Worm (Caenorhabditis elegans): ENCODE measurements around the gene unc-105.

unc-105 gene

DNA sequence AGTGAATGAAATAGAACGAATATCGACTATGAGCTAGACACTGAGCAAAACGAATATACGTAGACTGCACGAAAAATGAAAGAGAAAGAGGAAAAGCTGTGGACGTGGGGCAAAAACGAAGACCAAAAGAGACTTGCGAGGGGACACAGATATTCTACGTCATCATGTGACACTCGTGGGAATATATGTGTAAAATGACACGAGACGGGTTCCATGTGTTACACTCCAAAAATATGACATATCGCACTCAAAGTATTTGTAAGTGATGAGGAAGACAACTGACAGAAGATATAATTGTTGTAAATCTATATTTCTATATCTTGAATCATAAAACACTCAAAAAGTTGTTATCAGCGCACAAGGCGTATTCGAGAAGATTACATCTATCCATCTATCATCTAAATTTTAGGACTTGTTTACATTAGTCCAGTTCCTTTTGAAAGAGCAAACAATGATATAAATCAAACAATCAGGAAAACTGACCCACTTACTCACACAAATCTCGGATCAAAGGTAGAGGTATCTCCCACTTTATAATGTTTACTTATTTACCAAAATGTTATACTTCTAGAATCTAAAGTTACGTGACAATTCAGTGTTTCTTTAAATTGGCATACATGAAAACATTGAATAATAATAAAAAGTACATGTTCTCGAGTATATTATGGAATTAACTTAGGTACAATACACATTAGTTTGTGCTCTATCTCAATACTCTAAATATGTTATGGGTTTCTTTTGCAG lies 44.3 kb upstream of the unc-105 start (continued):
- TF ChIP-seq ztf-11 (tag; optimal IDR thresholded peaks at IDR 0.05): no peak
- TF ChIP-seq lin-13 (GFP tag; optimal IDR thresholded peaks at IDR 0.05): peak; percentile 11
- peak; percentile 63 for TF ChIP-seq unc-62 (GFP tag; optimal IDR thresholded peaks at IDR 0.05)
- no peak for TF ChIP-seq R02D3.7 (tag; optimal IDR thresholded peaks at IDR 0.05)
- TF ChIP-seq crh-2 (tag; optimal IDR thresholded peaks at IDR 0.05): peak; percentile 77

DNA sequence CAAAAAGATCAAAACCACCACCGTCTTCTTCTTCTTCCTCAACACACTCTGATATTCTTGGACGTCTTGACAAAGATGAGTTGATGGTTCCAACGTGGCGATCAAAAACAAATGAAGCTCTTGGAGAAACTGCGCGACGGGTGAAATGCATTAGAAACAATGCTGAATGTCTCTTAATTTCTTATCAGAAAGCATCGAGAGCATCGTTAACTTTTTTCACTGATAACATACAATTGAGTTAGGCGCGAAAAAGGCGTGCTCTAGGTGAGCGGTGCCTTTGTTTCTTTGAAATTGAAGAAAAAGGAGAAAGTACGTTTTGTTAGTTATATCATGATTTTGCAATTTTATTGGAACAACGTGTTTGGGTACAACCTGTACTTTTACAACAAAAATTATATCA lies 43.0 kb upstream of the unc-105 start, which contains the start of gene gpcp-2:
Gene gpcp-2 (minus strand): TSS at position 153 of the 400 bp plus-strand sequence.
- no peak for TF ChIP-seq blmp-1 (tag; optimal IDR thresholded peaks at IDR 0.05; ENCODE audit: insufficient read depth)
- peak; percentile 39 for TF ChIP-seq fos-1 (tag; optimal IDR thresholded peaks at IDR 0.05)

DNA sequence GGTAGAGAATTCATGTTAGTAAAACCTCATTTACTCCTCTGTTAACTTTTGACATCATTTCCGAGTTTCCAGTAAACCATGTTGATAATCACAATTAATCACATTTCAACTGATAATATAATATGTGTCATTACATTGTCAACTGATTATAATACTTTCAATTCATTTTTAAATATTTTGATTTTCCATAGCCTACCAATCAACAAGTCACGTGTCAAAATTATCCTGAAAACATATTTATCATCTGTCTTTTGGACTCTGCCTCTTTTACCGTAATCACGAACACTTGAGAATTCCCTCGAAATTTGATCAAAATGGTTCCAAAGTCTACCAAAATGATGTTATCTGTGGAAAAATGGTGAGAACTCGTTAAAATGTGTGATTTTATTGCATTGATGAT lies 42.2 kb upstream of the unc-105 start:
- TF ChIP-seq fos-1 (tag; optimal IDR thresholded peaks at IDR 0.05): peak; percentile 47
- no peak for TF ChIP-seq lin-39 (tag; optimal IDR thresholded peaks at IDR 0.05)

DNA sequence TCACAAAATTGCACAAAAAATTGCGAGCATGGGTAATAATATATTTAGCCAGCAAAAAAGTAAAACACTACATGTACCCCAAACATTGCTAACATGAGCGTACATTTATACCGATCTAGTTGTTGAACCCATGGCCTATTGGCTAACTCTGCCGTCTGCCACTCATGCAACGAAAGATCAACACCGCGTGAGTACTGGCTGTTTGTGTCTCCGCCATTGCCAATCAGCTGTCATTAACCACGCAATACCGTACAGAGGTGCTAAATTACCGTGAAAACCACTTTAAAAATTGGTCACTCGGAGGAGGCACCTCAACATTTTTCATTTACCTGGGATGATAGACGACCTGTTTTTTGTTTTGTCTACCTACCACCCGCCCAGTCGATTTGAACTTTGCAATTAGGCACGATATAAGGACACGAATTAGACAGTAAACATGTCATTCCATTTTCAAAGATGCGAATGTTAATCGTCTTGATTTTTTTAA lies 40.9 kb upstream of the unc-105 start, which contains the start of gene K02C4.2:
Gene K02C4.2 (plus strand): TSS at position 437 of the 487 bp plus-strand sequence.
- peak; percentile 66 for TF ChIP-seq F13H6.1 (tag; optimal IDR thresholded peaks at IDR 0.05)
- no peak for TF ChIP-seq elt-1 (tag; optimal IDR thresholded peaks at IDR 0.05)
- peak; percentile 9 for TF ChIP-seq nhr-11 (tag; optimal IDR thresholded peaks at IDR 0.05)
- peak; percentile 57 for TF ChIP-seq ceh-16 (tag; optimal IDR thresholded peaks at IDR 0.05)
- TF ChIP-seq sma-3 (GFP tag; optimal IDR thresholded peaks at IDR 0.05): peak; percentile 81
- peak; percentile 42 for TF ChIP-seq snpc-4 (tag; optimal IDR thresholded peaks at IDR 0.05)
- TF ChIP-seq zag-1 (tag; optimal IDR thresholded peaks at IDR 0.05): peak; percentile 36
- peak; percentile 85 for TF ChIP-seq nhr-21 (tag; optimal IDR thresholded peaks at IDR 0.05)
- no peak for TF ChIP-seq lin-39 (tag; optimal IDR thresholded peaks at IDR 0.05)
- TF ChIP-seq crh-2 (tag; optimal IDR thresholded peaks at IDR 0.05): peak; percentile 80
- TF ChIP-seq mdl-1 (tag; optimal IDR thresholded peaks at IDR 0.05): peak in 1 of 2 experiments; percentile 9
- peak; percentile 61 for TF ChIP-seq C34F6.9 (tag; optimal IDR thresholded peaks at IDR 0.05)
- peak; percentile 95 for TF ChIP-seq nhr-129 (tag; optimal IDR thresholded peaks at IDR 0.05)
- peak; percentile 69 for TF ChIP-seq sem-4 (tag; optimal IDR thresholded peaks at IDR 0.05)
- TF ChIP-seq lsy-2 (tag; optimal IDR thresholded peaks at IDR 0.05): peak; percentile 12 to 73
- TF ChIP-seq alr-1 (tag; optimal IDR thresholded peaks at IDR 0.05): no peak
- no peak for TF ChIP-seq elt-3 (tag; optimal IDR thresholded peaks at IDR 0.05)
- peak; percentile 50 for TF ChIP-seq lin-13 (GFP tag; optimal IDR thresholded peaks at IDR 0.05)
- no peak for TF ChIP-seq mbf-1 (tag; optimal IDR thresholded peaks at IDR 0.05)
- peak; percentile 78 for TF ChIP-seq sma-9 (GFP tag; optimal IDR thresholded peaks at IDR 0.05)
- TF ChIP-seq sma-9 (tag; optimal IDR thresholded peaks at IDR 0.05): no peak
- TF ChIP-seq lin-11 (tag; optimal IDR thresholded peaks at IDR 0.05): peak; percentile 42
- TF ChIP-seq unc-55 (GFP tag; optimal IDR thresholded peaks at IDR 0.05): peak; percentile 45
- peak; percentile 90 for TF ChIP-seq fos-1 (tag; optimal IDR thresholded peaks at IDR 0.05)
- TF ChIP-seq ztf-11 (tag; optimal IDR thresholded peaks at IDR 0.05): no peak
- peak; percentile 36 for TF ChIP-seq blmp-1 (tag; optimal IDR thresholded peaks at IDR 0.05; ENCODE audit: insufficient read depth)
- TF ChIP-seq nhr-25 (tag; optimal IDR thresholded peaks at IDR 0.05): peak; percentile 73
- peak; percentile 62 for TF ChIP-seq Y55F3AM.14 (GFP tag; optimal IDR thresholded peaks at IDR 0.05)
- peak; percentile 74 for TF ChIP-seq gmeb-1 (tag; optimal IDR thresholded peaks at IDR 0.05)
- TF ChIP-seq nhr-10 (tag; optimal IDR thresholded peaks at IDR 0.05): no peak
- no peak for TF ChIP-seq skn-1 (tag; optimal IDR thresholded peaks at IDR 0.05)
- no peak for TF ChIP-seq nhr-237 (tag; optimal IDR thresholded peaks at IDR 0.05)
- TF ChIP-seq nhr-77 (tag; optimal IDR thresholded peaks at IDR 0.05): peak; percentile 16

DNA sequence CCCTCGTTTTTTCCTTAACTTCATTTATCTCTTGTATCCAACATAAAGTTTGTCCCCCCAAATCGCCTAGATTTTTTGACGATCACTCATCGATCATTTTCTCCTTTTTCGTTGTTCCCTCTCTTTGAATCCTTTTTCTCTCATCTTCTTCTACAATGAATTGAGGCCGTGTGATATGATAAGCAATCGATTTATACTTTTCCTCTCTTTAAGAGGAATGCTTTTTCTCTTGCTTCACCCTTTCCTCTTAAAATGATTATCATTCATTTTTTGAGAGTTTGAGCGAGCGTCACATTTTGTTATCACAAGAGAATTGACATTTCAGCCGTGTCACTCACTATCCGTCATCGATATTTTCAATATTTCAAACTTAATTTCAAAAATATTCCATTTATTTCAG lies 38.2 kb upstream of the unc-105 start, which contains the start of gene K02C4.5:
Gene K02C4.5 (plus strand): TSS at position 395 of the 400 bp plus-strand sequence.
- TF ChIP-seq unc-55 (GFP tag; optimal IDR thresholded peaks at IDR 0.05) (no peak), elt-1 (tag; optimal IDR thresholded peaks at IDR 0.05) (no peak), R02D3.7 (tag; optimal IDR thresholded peaks at IDR 0.05) (no peak), nhr-12 (tag; optimal IDR thresholded peaks at IDR 0.05) (no peak), fos-1 (tag; optimal IDR thresholded peaks at IDR 0.05) (peak; percentile 98), skn-1 (tag; optimal IDR thresholded peaks at IDR 0.05) (peak; percentile 11), F13H6.1 (tag; optimal IDR thresholded peaks at IDR 0.05) (no peak), mdl-1 (tag; optimal IDR thresholded peaks at IDR 0.05) (no peak), crh-2 (tag; optimal IDR thresholded peaks at IDR 0.05) (peak; percentile 48), lin-39 (tag; optimal IDR thresholded peaks at IDR 0.05) (no peak)
